Worm (Caenorhabditis elegans) whole organism, midembryonic: ENCODE measurements around the gene glp-1.

ENCODE experiments used
- T22C8.4 ChIP-seq: fragments of 200-800 bp; sonication (Bioruptor generic); IDR thresholded peaks from 2 replicates; pipeline ENCODE4 v1.3.6; 2022; ENCODE audit warnings: missing genetic modification characterization, missing compliant biosample characterization
- cog-1 ChIP-seq: sonication (generic microtip); optimal IDR thresholded peaks from 2 replicates; lab custom pipeline; 2016; ENCODE audit warnings: missing genetic modification characterization, missing compliant biosample characterization
- flt-1 ChIP-seq: fragments of 200-800 bp; sonication (Bioruptor generic); IDR thresholded peaks from 2 replicates; pipeline ENCODE4 v1.3.6; 2022; ENCODE audit warnings: missing genetic modification characterization, missing compliant biosample characterization
- klf-2 ChIP-seq: fragments of 200-800 bp; sonication (Bioruptor generic); conservative IDR thresholded peaks from 2 replicates; pipeline ENCODE4 v1.3.6; 2022; ENCODE audit warnings: missing genetic modification reagents, missing genetic modification characterization, missing compliant biosample characterization
- med-1 ChIP-seq: sonication (generic microtip); optimal IDR thresholded peaks from 2 replicates; lab custom pipeline; 2017; ENCODE audit warnings: missing genetic modification characterization, mild to moderate bottlenecking, missing compliant biosample characterization, antibody characterized with exemption, missing genetic modification reagents; ENCODE audit not compliant: insufficient read depth
- ref-1 ChIP-seq: fragments of 200-800 bp; sonication (Bioruptor generic); conservative IDR thresholded peaks from 2 replicates; pipeline ENCODE4 v1.3.6; 2022; ENCODE audit warnings: missing genetic modification reagents, missing genetic modification characterization, missing compliant biosample characterization
- tab-1 ChIP-seq: fragments of 200-800 bp; sonication (Bioruptor generic); IDR thresholded peaks from 2 replicates; pipeline ENCODE4 v1.3.6; 2022; ENCODE audit warnings: missing genetic modification characterization, missing compliant biosample characterization
- ztf-23 ChIP-seq: fragments of 200-800 bp; sonication (Bioruptor generic); IDR thresholded peaks from 2 replicates; pipeline ENCODE4 v1.3.6; 2022; ENCODE audit warnings: missing genetic modification reagents, missing genetic modification characterization, missing compliant biosample characterization
- ztf-29 ChIP-seq: fragments of 200-800 bp; sonication (Bioruptor generic); IDR thresholded peaks from 2 replicates; pipeline ENCODE4 v1.3.6; 2022; ENCODE audit warnings: missing genetic modification reagents, missing genetic modification characterization, missing compliant biosample characterization

DNA sequence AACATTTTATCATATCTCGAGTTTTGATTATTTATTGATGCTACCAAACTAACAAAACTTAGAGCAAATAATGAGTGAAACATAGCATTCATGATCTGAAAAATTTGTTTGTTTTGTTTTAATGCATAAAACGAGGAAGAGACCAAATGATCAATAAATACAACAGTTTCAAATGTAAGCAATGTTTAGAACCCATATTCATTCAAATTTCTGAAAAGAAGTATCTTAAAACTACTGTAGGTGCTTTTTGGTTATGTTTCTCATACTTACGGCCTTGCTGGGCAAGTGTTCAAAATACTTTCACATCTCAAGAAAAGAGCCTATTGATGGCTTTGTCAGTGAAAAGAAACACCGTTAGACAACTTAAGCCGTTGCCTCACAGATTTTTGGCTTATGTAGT lies 14.3 kb upstream of the glp-1 start, which contains the start of gene F02A9.1:
- TF ChIP-seq flt-1 (GFP tag; lab: Robert Waterston, UW) (no peak), med-1 (GFP tag; lab: Kevin White, UChicago) (no peak), ztf-29 (no peak), T22C8.4 (GFP tag; lab: Robert Waterston, UW) (no peak), klf-2 (GFP tag; lab: Robert Waterston, UW) (no peak), ztf-23 (no peak), ref-1 (GFP tag; lab: Robert Waterston, UW) (no peak), tab-1 (GFP tag; lab: Robert Waterston, UW) (no peak), cog-1 (tag; lab: Kevin White, UChicago) (no peak)
